Fruit fly (Drosophila melanogaster) whole organism, wandering third instar larva: ENCODE results near the gene Ythdc1.
A peak's percentile ranks its signal among the peaks of the same experiment; 100 is the strongest.

Experiments
- Abd-B ChIP-seq: fragments of >200 bp; optimal IDR thresholded peaks from 2 replicates; lab custom pipeline; 2017; ENCODE audit warnings: missing biosample characterization, missing genetic modification characterization
- CG32264 ChIP-seq: fragments of 200-800 bp; sonication (Bioruptor generic); optimal IDR thresholded peaks from 2 replicates; lab custom pipeline; 2016; ENCODE audit warnings: missing biosample characterization, missing genetic modification characterization
- CG9705 ChIP-seq: fragments of 200-800 bp; sonication (Bioruptor generic); optimal IDR thresholded peaks from 2 replicates; lab custom pipeline; 2018; ENCODE audit warnings: missing biosample characterization, mild to moderate bottlenecking, missing genetic modification characterization
- CrebA ChIP-seq: fragments of 200-800 bp; sonication (Bioruptor generic); optimal IDR thresholded peaks from 2 replicates; lab custom pipeline; 2016; ENCODE audit warnings: missing biosample characterization, mild to moderate bottlenecking, missing genetic modification characterization, borderline replicate concordance
- Dfd ChIP-seq: fragments of >200 bp; optimal IDR thresholded peaks from 2 replicates; lab custom pipeline; 2017; ENCODE audit warnings: missing biosample characterization, missing genetic modification characterization
- Dif ChIP-seq: fragments of 200-275, 200-300 bp; sonication (Bioruptor generic); optimal IDR thresholded peaks from 2 replicates; lab custom pipeline; 2018; ENCODE audit warnings: missing biosample characterization, missing genetic modification characterization; ENCODE audit not compliant: partially characterized antibody
- GATAd ChIP-seq: sonication (Bioruptor generic); optimal IDR thresholded peaks from 2 replicates; lab custom pipeline; 2016; ENCODE audit warnings: missing biosample characterization, missing genetic modification characterization
- HLH106 ChIP-seq: fragments of 200-800 bp; optimal IDR thresholded peaks from 3 replicates; lab custom pipeline; 2019; ENCODE audit warnings: missing biosample characterization, mild to moderate bottlenecking, missing genetic modification characterization, moderate library complexity
- Hnf4 ChIP-seq: fragments of 200-800 bp; sonication (Bioruptor generic); optimal IDR thresholded peaks from 2 replicates; lab custom pipeline; 2016; ENCODE audit warnings: missing biosample characterization, mild to moderate bottlenecking, missing genetic modification characterization
- Hr78 ChIP-seq: fragments of >200 bp; optimal IDR thresholded peaks from 2 replicates; lab custom pipeline; 2017; ENCODE audit warnings: missing biosample characterization, missing genetic modification characterization
- Hr83 ChIP-seq: fragments of 200-300 bp; sonication (Bioruptor generic); optimal IDR thresholded peaks from 2 replicates; lab custom pipeline; 2016; ENCODE audit warnings: missing biosample characterization, mild to moderate bottlenecking, missing genetic modification characterization, moderate library complexity; ENCODE audit not compliant: poor library complexity, severe bottlenecking
- Jra ChIP-seq: sonication (Bioruptor generic); optimal IDR thresholded peaks from 2 replicates; lab custom pipeline; 2016; ENCODE audit warnings: missing biosample characterization, missing genetic modification characterization
- Mio ChIP-seq: sonication (Bioruptor generic); optimal IDR thresholded peaks from 2 replicates; lab custom pipeline; 2016; ENCODE audit warnings: missing biosample characterization, missing genetic modification characterization
- Myc ChIP-seq: fragments of >200 bp; optimal IDR thresholded peaks from 2 replicates; lab custom pipeline; 2017
- N ChIP-seq: fragments of >200 bp; optimal IDR thresholded peaks from 2 replicates; lab custom pipeline; 2018; ENCODE audit warnings: missing biosample characterization, missing external identifiers, missing genetic modification characterization
- OdsH ChIP-seq: fragments of 200-800 bp; sonication (Bioruptor generic); optimal IDR thresholded peaks from 2 replicates; lab custom pipeline; 2016; ENCODE audit warnings: missing biosample characterization, mild to moderate bottlenecking, missing genetic modification characterization
- Rel ChIP-seq, 2 experiments: fragments of 200-800 bp; sonication (Bioruptor generic) in 1 of 2; optimal IDR thresholded peaks; 2 replicates in 1 of 2; 3 replicates in 1 of 2; lab custom pipeline; 2016 to 2019; ENCODE audit warnings: mild to moderate bottlenecking in 2 of 2, missing biosample characterization in 2 of 2, missing genetic modification characterization in 2 of 2, moderate library complexity in 1 of 2
- Sp1 ChIP-seq: fragments of 200-800 bp; sonication (Bioruptor generic); optimal IDR thresholded peaks from 3 replicates; lab custom pipeline; 2019; ENCODE audit warnings: missing biosample characterization, mild to moderate bottlenecking, missing genetic modification characterization, moderate library complexity
- Vsx2 ChIP-seq: fragments of 200-300, 225-300 bp; sonication (Bioruptor generic); optimal IDR thresholded peaks from 2 replicates; lab custom pipeline; 2018; ENCODE audit warnings: missing biosample characterization, missing genetic modification characterization; ENCODE audit not compliant: partially characterized antibody
- br ChIP-seq: fragments of 200-800 bp; sonication (Bioruptor generic); optimal IDR thresholded peaks from 2 replicates; lab custom pipeline; 2016; ENCODE audit warnings: missing biosample characterization, missing genetic modification characterization
- brk ChIP-seq: fragments of 200-800 bp; sonication (Bioruptor generic); optimal IDR thresholded peaks from 2 replicates; lab custom pipeline; 2016; ENCODE audit warnings: missing biosample characterization, mild to moderate bottlenecking, missing genetic modification characterization
- dmrt93B ChIP-seq: fragments of 200-800 bp; sonication (Bioruptor generic); optimal IDR thresholded peaks from 2 replicates; lab custom pipeline; 2018; ENCODE audit warnings: missing biosample characterization, mild to moderate bottlenecking, missing genetic modification characterization
- dsf ChIP-seq: sonication (Bioruptor generic); optimal IDR thresholded peaks from 2 replicates; lab custom pipeline; 2016; ENCODE audit warnings: missing biosample characterization, missing genetic modification characterization, borderline replicate concordance
- ey ChIP-seq: fragments of 200-800 bp; sonication (Bioruptor generic); optimal IDR thresholded peaks from 2 replicates; lab custom pipeline; 2016; ENCODE audit warnings: missing biosample characterization, missing genetic modification characterization
- foxo ChIP-seq, 2 experiments: fragments of 200-800 bp; sonication (Bioruptor generic); optimal IDR thresholded peaks; 2 replicates in 1 of 2; 3 replicates in 1 of 2; lab custom pipeline; 2016 to 2017; ENCODE audit warnings: missing biosample characterization in 2 of 2, missing genetic modification characterization in 2 of 2
- fru ChIP-seq: fragments of 200-800 bp; sonication (Bioruptor generic); optimal IDR thresholded peaks from 3 replicates; lab custom pipeline; 2016; ENCODE audit warnings: missing biosample characterization, mild to moderate bottlenecking, missing genetic modification characterization
- h ChIP-seq: fragments of 200-800 bp; sonication (Bioruptor generic); optimal IDR thresholded peaks from 3 replicates; lab custom pipeline; 2016; ENCODE audit warnings: missing biosample characterization, mild to moderate bottlenecking, missing genetic modification characterization
- lola ChIP-seq: fragments of >200 bp; optimal IDR thresholded peaks from 2 replicates; lab custom pipeline; 2017; ENCODE audit warnings: missing biosample characterization, missing genetic modification characterization
- pan ChIP-seq: fragments of >200 bp; optimal IDR thresholded peaks from 2 replicates; lab custom pipeline; 2017
- rgr ChIP-seq: fragments of 200-800 bp; sonication (Bioruptor generic); optimal IDR thresholded peaks from 3 replicates; lab custom pipeline; 2016; ENCODE audit warnings: missing biosample characterization, mild to moderate bottlenecking, missing genetic modification characterization
- sage ChIP-seq: fragments of 200-800 bp; sonication (Bioruptor generic); optimal IDR thresholded peaks from 2 replicates; lab custom pipeline; 2016; ENCODE audit warnings: missing biosample characterization, mild to moderate bottlenecking, missing genetic modification characterization
- sv ChIP-seq: fragments of 200-800 bp; sonication (Bioruptor generic); optimal IDR thresholded peaks from 3 replicates; lab custom pipeline; 2016; ENCODE audit warnings: missing biosample characterization, missing genetic modification characterization
- tai ChIP-seq: sonication (Bioruptor generic); optimal IDR thresholded peaks from 2 replicates; lab custom pipeline; 2016; ENCODE audit warnings: missing biosample characterization, missing genetic modification characterization
- usp ChIP-seq: fragments of >200 bp; optimal IDR thresholded peaks from 2 replicates; lab custom pipeline; 2017; ENCODE audit warnings: missing biosample characterization, missing genetic modification characterization
- woc ChIP-seq: sonication (Bioruptor generic); optimal IDR thresholded peaks from 2 replicates; lab custom pipeline; 2016; ENCODE audit warnings: missing biosample characterization, mild to moderate bottlenecking, missing genetic modification characterization

Ythdc1 gene

dm6 chr3L:3350572-3351343 lies 23.2 kb downstream of the Ythdc1 start:
- no peak for TF ChIP-seq Mio
- TF ChIP-seq foxo (GFP tag; optimal IDR thresholded peaks at IDR 0.05; lab: Kevin White, UChicago), result no peak
- TF ChIP-seq fru (GFP tag; lab: Kevin White, UChicago), result peak; percentile 61
- TF ChIP-seq OdsH (GFP tag; lab: Kevin White, UChicago), result peak; percentile 21
- peak; percentile 60 for TF ChIP-seq ey (GFP tag; lab: Kevin White, UChicago)
- peak; percentile 28 for TF ChIP-seq br
- peak; percentile 53 for TF ChIP-seq rgr
- TF ChIP-seq Rel (GFP tag; optimal IDR thresholded peaks at IDR 0.05; lab: Kevin White, UChicago), result no peak
- TF ChIP-seq Rel (tag; optimal IDR thresholded peaks at IDR 0.05; lab: Kevin White, UChicago), result peak; percentile 10
- TF ChIP-seq lola, result no peak
- TF ChIP-seq, all 38 proteins: peak for 6

DNA sequence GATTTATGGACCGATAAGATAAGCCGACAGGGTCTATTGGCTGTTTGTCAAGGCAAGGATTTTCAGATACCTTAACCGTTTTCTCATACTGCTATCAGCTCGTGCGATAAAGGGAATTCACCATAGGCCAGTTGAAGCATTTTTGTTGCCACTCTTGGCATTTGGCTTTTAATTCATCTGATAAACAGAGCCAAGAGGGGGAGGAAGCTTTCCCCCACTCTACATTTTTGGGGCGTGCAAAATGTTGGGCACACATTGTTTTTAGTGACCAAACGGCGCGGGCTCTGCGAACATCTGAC lies 24.2 kb downstream of the Ythdc1 start:
- TF ChIP-seq Rel (GFP tag; optimal IDR thresholded peaks at IDR 0.05; lab: Kevin White, UChicago) (no peak), Rel (tag; optimal IDR thresholded peaks at IDR 0.05; lab: Kevin White, UChicago) (peak; percentile 85), Jra (no peak)

DNA sequence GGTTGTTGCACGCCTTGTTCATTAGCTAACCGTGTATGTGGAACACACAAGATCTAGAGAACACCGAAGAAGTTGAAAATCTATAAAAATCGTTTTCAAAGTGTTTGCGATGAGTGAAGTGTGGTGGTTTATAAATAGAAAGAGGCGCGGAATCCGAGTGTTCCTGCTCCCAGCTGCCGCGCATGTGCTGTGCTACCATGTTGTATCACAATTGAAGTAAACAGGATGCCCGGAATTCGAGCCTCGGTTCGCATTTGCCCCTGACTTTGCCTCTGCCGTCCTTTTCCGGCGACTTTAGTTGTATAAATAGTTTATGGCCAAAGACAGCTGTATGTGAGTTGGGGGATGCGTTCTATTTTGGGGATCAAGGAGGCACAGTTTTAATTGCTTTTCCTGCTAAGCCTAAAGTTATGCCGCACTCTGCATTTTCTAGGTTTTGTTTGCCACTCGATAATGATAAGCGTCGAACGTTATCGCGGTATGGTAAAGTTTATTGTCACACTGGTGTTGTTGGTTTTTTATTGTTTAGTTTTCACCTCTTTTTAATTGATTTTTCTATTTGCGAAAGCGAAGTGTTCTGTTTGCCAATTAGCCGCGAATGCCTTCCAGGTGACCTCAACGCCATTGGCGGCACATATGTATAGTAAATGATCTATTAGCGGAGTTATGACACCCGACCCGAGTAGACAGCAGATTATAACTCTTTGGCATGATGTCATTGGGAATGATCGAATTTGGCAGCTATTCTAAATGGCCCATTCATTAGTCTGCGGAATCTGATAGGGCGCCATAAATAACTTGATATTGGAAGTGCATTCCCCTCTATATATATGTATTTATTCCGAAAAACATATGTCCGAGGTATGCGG lies 24.8 kb downstream of the Ythdc1 start:
- peak; percentile 20 for TF ChIP-seq Sp1
- TF ChIP-seq foxo (GFP tag; optimal IDR thresholded peaks at IDR 0.05; lab: Kevin White, UChicago), result no peak

dm6 chr3L:3346294-3346693 lies 27.7 kb downstream of the Ythdc1 start:
- TF ChIP-seq CrebA (GFP tag; lab: Kevin White, UChicago) (no peak), brk (GFP tag; lab: Kevin White, UChicago) (no peak), sage (GFP tag; lab: Kevin White, UChicago) (no peak), Mio (no peak), Vsx2 (no peak), dsf (no peak), CG9705 (no peak), GATAd (GFP tag; lab: Kevin White, UChicago) (no peak), dmrt93B (no peak), Hr83 (GFP tag; lab: Kevin White, UChicago) (no peak), Hnf4 (GFP tag; lab: Kevin White, UChicago) (no peak), Myc (lab: Kevin White, UChicago) (no peak), ey (GFP tag; lab: Kevin White, UChicago) (no peak)

- TF ChIP-seq brk (GFP tag; lab: Kevin White, UChicago), result peak; percentile 15
- no peak for TF ChIP-seq sv (GFP tag; lab: Kevin White, UChicago)
- peak in 1 of 2 experiments; percentile 1 for TF ChIP-seq foxo (GFP tag; optimal IDR thresholded peaks at IDR 0.05; lab: Kevin White, UChicago)
- TF ChIP-seq fru (GFP tag; lab: Kevin White, UChicago), result peak; percentile 5
These were observed 29.4 kb downstream of the Ythdc1 start for dm6 chr3L:3344528-3344927.

dm6 chr3L:3343260-3343659 lies 30.7 kb downstream of the Ythdc1 start:
- peak; percentile 85 for TF ChIP-seq h (GFP tag; lab: Kevin White, UChicago)
- TF ChIP-seq pan (lab: Kevin White, UChicago), result no peak
- TF ChIP-seq usp (GFP tag; lab: Kevin White, UChicago), result no peak
- TF ChIP-seq HLH106, result peak; percentile 78
- peak; percentile 72 for TF ChIP-seq br
- TF ChIP-seq sv (GFP tag; lab: Kevin White, UChicago), result peak; percentile 16
- TF ChIP-seq foxo (GFP tag; optimal IDR thresholded peaks at IDR 0.05; lab: Kevin White, UChicago), result peak in 1 of 2 experiments; percentile 85
- TF ChIP-seq woc (GFP tag; lab: Kevin White, UChicago), result peak; percentile 60
- no peak for TF ChIP-seq CrebA (GFP tag; lab: Kevin White, UChicago)
- TF ChIP-seq CG9705, result peak; percentile 60
- TF ChIP-seq dsf, result peak; percentile 19
- no peak for TF ChIP-seq Hr83 (GFP tag; lab: Kevin White, UChicago)
- peak; percentile 23 for TF ChIP-seq CG32264
- TF ChIP-seq Hr78, result no peak
- peak; percentile 88 for TF ChIP-seq fru (GFP tag; lab: Kevin White, UChicago)
- TF ChIP-seq OdsH (GFP tag; lab: Kevin White, UChicago), result peak; percentile 85
- no peak for TF ChIP-seq Rel (GFP tag; optimal IDR thresholded peaks at IDR 0.05; lab: Kevin White, UChicago)
- peak; percentile 6 for TF ChIP-seq Rel (tag; optimal IDR thresholded peaks at IDR 0.05; lab: Kevin White, UChicago)
- TF ChIP-seq Dfd (GFP tag; lab: Kevin White, UChicago), result no peak
- no peak for TF ChIP-seq Myc (lab: Kevin White, UChicago)
- peak; percentile 76 for TF ChIP-seq brk (GFP tag; lab: Kevin White, UChicago)
- peak; percentile 52 for TF ChIP-seq tai (GFP tag; lab: Kevin White, UChicago)
- TF ChIP-seq rgr, result peak; percentile 77
- TF ChIP-seq Abd-B (GFP tag; lab: Kevin White, UChicago), result no peak
- no peak for TF ChIP-seq lola
- TF ChIP-seq N, result no peak
- peak; percentile 11 for TF ChIP-seq sage (GFP tag; lab: Kevin White, UChicago)
- no peak for TF ChIP-seq Dif (GFP tag; lab: Kevin White, UChicago)
- TF ChIP-seq GATAd (GFP tag; lab: Kevin White, UChicago), result no peak
